Worm (Caenorhabditis elegans) whole organism, L3 larva: ENCODE results near the gene hira-1.

ENCODE experiments used
- ceh-82 ChIP-seq: fragments of 150-350 bp; optimal IDR thresholded peaks from 2 replicates; lab custom pipeline; 2014; ENCODE audit warnings: missing biosample characterization, missing genetic modification characterization
- lin-39 ChIP-seq: fragments of 150-350 bp; optimal IDR thresholded peaks from 2 replicates; lab custom pipeline; 2018; ENCODE audit warnings: missing biosample characterization, missing genetic modification reagents, missing genetic modification characterization

DNA sequence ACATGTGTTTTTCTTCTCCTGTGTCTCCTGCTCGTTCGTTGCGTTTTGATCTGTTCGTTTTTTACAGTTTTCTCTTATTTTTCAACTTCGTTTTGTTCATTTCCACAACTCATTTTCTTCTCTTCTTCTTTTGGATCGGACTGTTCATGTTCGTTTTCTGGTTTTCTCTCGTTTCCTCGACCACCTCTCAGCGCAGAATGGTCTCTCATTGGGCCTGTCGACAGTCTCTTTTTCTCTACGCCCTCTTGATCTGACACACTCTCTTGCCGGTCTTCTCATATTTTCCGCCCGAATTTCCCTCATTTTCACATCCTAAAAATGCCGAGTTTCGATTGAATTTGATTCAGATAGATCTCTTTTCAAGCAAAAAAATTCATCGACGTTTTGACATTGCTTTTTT, 9.3 kb upstream of the hira-1 start:
- TF ChIP-seq ceh-82 (tag; lab: Kevin White, UChicago) (no peak), lin-39 (tag; lab: Kevin White, UChicago) (no peak)
